Fruit fly (Drosophila melanogaster) whole organism, embryonic: ENCODE results near the gene Ppat-Dpck.

Experiments used
- B-H1 ChIP-seq: fragments of 200-800 bp; sonication (Bioruptor generic); IDR thresholded peaks from 3 replicates; pipeline ENCODE4 v1.3.6; 2022; ENCODE audit warnings: missing biosample characterization, missing genetic modification characterization
- CG10147 ChIP-seq: fragments of 200-800 bp; sonication (Bioruptor generic); optimal IDR thresholded peaks from 2 replicates; lab custom pipeline; 2019; ENCODE audit warnings: missing biosample characterization, mild to moderate bottlenecking, missing genetic modification characterization, moderate library complexity
- CG10274 ChIP-seq: fragments of 200-800 bp; sonication (Bioruptor generic); optimal IDR thresholded peaks from 3 replicates; lab custom pipeline; 2017; ENCODE audit warnings: missing biosample characterization, mild to moderate bottlenecking, missing genetic modification characterization
- CG14667 ChIP-seq: fragments of 200-800 bp; sonication (Bioruptor generic); IDR thresholded peaks from 2 replicates; pipeline ENCODE4 v1.3.6; 2022; ENCODE audit warnings: missing biosample characterization, missing genetic modification characterization
- CG15011 ChIP-seq: fragments of 200-800 bp; sonication (Bioruptor generic); optimal IDR thresholded peaks from 3 replicates; lab custom pipeline; 2018; ENCODE audit warnings: missing biosample characterization, mild to moderate bottlenecking, missing genetic modification characterization
- CG16863 ChIP-seq: fragments of 200-800 bp; sonication (Bioruptor generic); optimal IDR thresholded peaks from 3 replicates; lab custom pipeline; 2016; ENCODE audit warnings: missing biosample characterization, missing genetic modification characterization
- CG17328 ChIP-seq: fragments of 200-800 bp; sonication (Bioruptor generic); IDR thresholded peaks from 2 replicates; pipeline ENCODE4 v1.3.6; 2022; ENCODE audit warnings: missing biosample characterization, missing genetic modification characterization
- CG17361 ChIP-seq: fragments of 200-800 bp; sonication (Bioruptor generic); IDR thresholded peaks from 3 replicates; pipeline ENCODE4 v1.3.6; 2022; ENCODE audit warnings: missing biosample characterization, missing genetic modification characterization
- CG17912 ChIP-seq: fragments of 200-800 bp; sonication (Bioruptor generic); optimal IDR thresholded peaks from 2 replicates; lab custom pipeline; 2018; ENCODE audit warnings: missing biosample characterization, mild to moderate bottlenecking, missing genetic modification characterization
- CG18476 ChIP-seq: fragments of 200-800 bp; sonication (Bioruptor generic); optimal IDR thresholded peaks from 2 replicates; lab custom pipeline; 2016; ENCODE audit warnings: missing biosample characterization, mild to moderate bottlenecking, missing genetic modification characterization
- CG2199 ChIP-seq: fragments of 200-800 bp; sonication (Bioruptor generic); IDR thresholded peaks from 3 replicates; pipeline ENCODE4 v1.3.6; 2022; ENCODE audit warnings: missing biosample characterization, missing genetic modification characterization
- CG30431 ChIP-seq: fragments of 200-800 bp; sonication (Bioruptor generic); optimal IDR thresholded peaks from 2 replicates; lab custom pipeline; 2017; ENCODE audit warnings: missing biosample characterization, missing genetic modification characterization
- CG3065 ChIP-seq: fragments of 200-800 bp; sonication (Bioruptor generic); optimal IDR thresholded peaks from 2 replicates; lab custom pipeline; 2016; ENCODE audit warnings: missing biosample characterization, missing genetic modification characterization
- CG31365 ChIP-seq: fragments of 200-800 bp; sonication (Bioruptor generic); optimal IDR thresholded peaks from 2 replicates; lab custom pipeline; 2018; ENCODE audit warnings: missing biosample characterization, mild to moderate bottlenecking, missing genetic modification characterization
- CG3281 ChIP-seq: fragments of 200-800 bp; sonication (Bioruptor generic); optimal IDR thresholded peaks from 3 replicates; lab custom pipeline; 2017; ENCODE audit warnings: missing biosample characterization, mild to moderate bottlenecking, missing genetic modification characterization
- CG33557 ChIP-seq: fragments of 200-800 bp; sonication (Bioruptor generic); optimal IDR thresholded peaks from 2 replicates; lab custom pipeline; 2019; ENCODE audit warnings: missing biosample characterization, mild to moderate bottlenecking, missing genetic modification characterization, moderate library complexity
- CG4707 ChIP-seq: fragments of 200-800 bp; sonication (Bioruptor generic); optimal IDR thresholded peaks from 2 replicates; lab custom pipeline; 2018; ENCODE audit warnings: missing biosample characterization, mild to moderate bottlenecking, missing genetic modification characterization, moderate library complexity
- CG5953 ChIP-seq: fragments of 200-800 bp; sonication (Bioruptor generic); IDR thresholded peaks from 2 replicates; pipeline ENCODE4 v1.3.6; 2022; ENCODE audit warnings: missing biosample characterization, missing genetic modification characterization
- CG6654 ChIP-seq: fragments of 200-800 bp; sonication (Bioruptor generic); optimal IDR thresholded peaks from 2 replicates; lab custom pipeline; 2017; ENCODE audit warnings: missing biosample characterization, mild to moderate bottlenecking, missing genetic modification characterization
- CG8388 ChIP-seq: fragments of 200-800 bp; sonication (Bioruptor generic); optimal IDR thresholded peaks from 2 replicates; lab custom pipeline; 2019; ENCODE audit warnings: missing biosample characterization, mild to moderate bottlenecking, missing genetic modification characterization, moderate library complexity
- Doc3 ChIP-seq: fragments of 200-800 bp; sonication (Bioruptor generic); IDR thresholded peaks from 3 replicates; pipeline ENCODE4 v1.3.6; 2022; ENCODE audit warnings: missing biosample characterization, missing genetic modification characterization; ENCODE audit not compliant: partially characterized antibody
- Kr ChIP-seq: fragments of 200-800 bp; sonication (Bioruptor generic); optimal IDR thresholded peaks from 2 replicates; lab custom pipeline; 2017; ENCODE audit warnings: missing biosample characterization, mild to moderate bottlenecking, missing genetic modification characterization
- Poxn ChIP-seq: fragments of 200-800 bp; sonication (Bioruptor generic); IDR thresholded peaks from 2 replicates; pipeline ENCODE4 v1.3.6; 2022; ENCODE audit warnings: missing biosample characterization, missing genetic modification characterization
- Ravus ChIP-seq: fragments of 200-800 bp; sonication (Bioruptor generic); IDR thresholded peaks from 2 replicates; pipeline ENCODE4 v1.3.6; 2022; ENCODE audit warnings: missing biosample characterization, missing genetic modification characterization
- Sry-β ChIP-seq: fragments of 200-800 bp; sonication (Bioruptor generic); optimal IDR thresholded peaks from 2 replicates; lab custom pipeline; 2018; ENCODE audit warnings: missing biosample characterization, mild to moderate bottlenecking, missing genetic modification characterization, moderate library complexity
- al ChIP-seq: fragments of 200-800 bp; sonication (Bioruptor generic); IDR thresholded peaks from 2 replicates; pipeline ENCODE4 v1.3.6; 2022; ENCODE audit warnings: missing biosample characterization, missing genetic modification characterization
- eyg ChIP-seq: fragments of 200-800 bp; sonication (Bioruptor generic); optimal IDR thresholded peaks from 3 replicates; lab custom pipeline; 2016; ENCODE audit warnings: missing biosample characterization, missing genetic modification characterization
- fd96Cb ChIP-seq: fragments of 200-800 bp; sonication (Bioruptor generic); optimal IDR thresholded peaks from 2 replicates; lab custom pipeline; 2018; ENCODE audit warnings: missing biosample characterization, mild to moderate bottlenecking, missing genetic modification characterization, moderate library complexity
- gro ChIP-seq: fragments of 200-800 bp; sonication (Bioruptor generic); optimal IDR thresholded peaks from 2 replicates; lab custom pipeline; 2016; ENCODE audit warnings: missing biosample characterization, missing genetic modification characterization
- ham ChIP-seq: fragments of 200-800 bp; sonication (Bioruptor generic); IDR thresholded peaks from 2 replicates; pipeline ENCODE4 v1.3.6; 2022; ENCODE audit warnings: missing biosample characterization, missing genetic modification characterization
- hkb ChIP-seq, 2 experiments: fragments of 200-800 bp in 1 of 2; fragments of >200 bp in 1 of 2; sonication (Bioruptor generic) in 1 of 2; IDR thresholded peaks in 1 of 2; optimal IDR thresholded peaks in 1 of 2; 2 replicates each; pipeline versions ENCODE4 v1.3.6 to Lab custom; 2017 to 2022; ENCODE audit warnings: missing biosample characterization in 1 of 2, missing genetic modification characterization in 1 of 2
- lab ChIP-seq: fragments of 200-800 bp; sonication (Bioruptor generic); optimal IDR thresholded peaks from 3 replicates; lab custom pipeline; 2017; ENCODE audit warnings: missing biosample characterization, missing genetic modification characterization, mild to moderate bottlenecking, moderate library complexity, missing genetic modification reagents
- lola ChIP-seq, 3 experiments: fragments of >200 bp in 2 of 3; fragments of 200-800 bp in 1 of 3; sonication (Bioruptor generic) in 1 of 3; optimal IDR thresholded peaks; 2 replicates each; lab custom pipeline; 2017 to 2019; ENCODE audit warnings: missing biosample characterization in 3 of 3, missing genetic modification characterization in 3 of 3, mild to moderate bottlenecking in 1 of 3, moderate library complexity in 1 of 3
- lov ChIP-seq, 2 experiments: fragments of 200-800 bp in 1 of 2; fragments of >200 bp in 1 of 2; sonication (Bioruptor generic) in 1 of 2; IDR thresholded peaks in 1 of 2; optimal IDR thresholded peaks in 1 of 2; 2 replicates in 1 of 2; 3 replicates in 1 of 2; pipeline versions ENCODE4 v1.3.6 to Lab custom; 2017 to 2022; ENCODE audit warnings: missing biosample characterization in 1 of 2, missing genetic modification characterization in 1 of 2
- maf-S ChIP-seq: fragments of 200-800 bp; sonication (Bioruptor generic); optimal IDR thresholded peaks from 2 replicates; lab custom pipeline; 2016; ENCODE audit warnings: missing biosample characterization, missing genetic modification characterization
- nom ChIP-seq: fragments of 200-800 bp; sonication (Bioruptor generic); optimal IDR thresholded peaks from 2 replicates; lab custom pipeline; 2017; ENCODE audit warnings: missing biosample characterization, missing genetic modification characterization, mild to moderate bottlenecking, moderate library complexity, missing genetic modification reagents
- p53 ChIP-seq: fragments of 200-800 bp; sonication (Bioruptor generic); optimal IDR thresholded peaks from 2 replicates; lab custom pipeline; 2016; ENCODE audit warnings: missing biosample characterization, missing genetic modification characterization
- peb ChIP-seq: fragments of 200-800 bp; sonication (Bioruptor generic); IDR thresholded peaks from 2 replicates; pipeline ENCODE4 v1.3.6; 2022; ENCODE audit warnings: missing biosample characterization, missing genetic modification characterization
- pros ChIP-seq: fragments of 200-800 bp; sonication (Bioruptor generic); optimal IDR thresholded peaks from 3 replicates; lab custom pipeline; 2019; ENCODE audit warnings: missing biosample characterization, mild to moderate bottlenecking, missing genetic modification characterization, moderate library complexity
- salm ChIP-seq: fragments of 200-800 bp; sonication (Bioruptor generic); optimal IDR thresholded peaks from 2 replicates; lab custom pipeline; 2018; ENCODE audit warnings: missing biosample characterization, mild to moderate bottlenecking, missing genetic modification characterization
- seq ChIP-seq: fragments of 200-800 bp; sonication (Bioruptor generic); IDR thresholded peaks from 2 replicates; pipeline ENCODE4 v1.3.6; 2022; ENCODE audit warnings: missing biosample characterization, missing genetic modification characterization
- shn ChIP-seq: fragments of 200-800 bp; sonication (Bioruptor generic); optimal IDR thresholded peaks from 3 replicates; lab custom pipeline; 2016; ENCODE audit warnings: missing biosample characterization, missing genetic modification characterization
- sisA ChIP-seq: fragments of 200-800 bp; sonication (Bioruptor generic); IDR thresholded peaks from 2 replicates; pipeline ENCODE4 v1.3.6; 2022; ENCODE audit warnings: missing biosample characterization, missing genetic modification characterization
- slbo ChIP-seq: fragments of 200-800 bp; sonication (Bioruptor generic); IDR thresholded peaks from 2 replicates; pipeline ENCODE4 v1.3.6; 2022; ENCODE audit warnings: missing biosample characterization, missing genetic modification characterization
- tgo ChIP-seq: fragments of 200-800 bp; sonication (Bioruptor generic); IDR thresholded peaks from 3 replicates; pipeline ENCODE4 v1.3.6; 2022; ENCODE audit warnings: missing biosample characterization, missing genetic modification characterization
- tll ChIP-seq, 2 experiments: fragments of 200-800 bp in 1 of 2; fragments of >200 bp in 1 of 2; sonication (Bioruptor generic) in 1 of 2; optimal IDR thresholded peaks; 2 replicates each; lab custom pipeline; 2017 to 2019; ENCODE audit warnings: missing biosample characterization in 2 of 2, missing genetic modification characterization in 2 of 2, mild to moderate bottlenecking in 1 of 2, moderate library complexity in 1 of 2
- zen2 ChIP-seq: fragments of 200-800 bp; sonication (Bioruptor generic); IDR thresholded peaks from 3 replicates; pipeline ENCODE4 v1.3.6; 2022; ENCODE audit warnings: missing biosample characterization, missing genetic modification characterization; ENCODE audit not compliant: partially characterized antibody
- zfh2 ChIP-seq: fragments of 200-800 bp; sonication (Bioruptor generic); optimal IDR thresholded peaks from 2 replicates; lab custom pipeline; 2016; ENCODE audit warnings: missing biosample characterization, missing genetic modification characterization

Gene Ppat-Dpck

dm6 chr3L:5770817-5771425, 2.3 kb upstream of the Ppat-Dpck start (continued):
- no peak for TF ChIP-seq Doc3
- peak; percentile 52 for TF ChIP-seq CG6654 (GFP tag; lab: Kevin White, UChicago)
- TF ChIP-seq CG3065: peak; percentile 44
- peak; percentile 81 for TF ChIP-seq fd96Cb (tag; lab: Kevin White, UChicago)
- TF ChIP-seq CG33557: peak; percentile 86
- peak; percentile 64 for TF ChIP-seq CG10274 (GFP tag; lab: Kevin White, UChicago)
- TF ChIP-seq lov (optimal IDR thresholded peaks at IDR 0.05; lab: Kevin White, UChicago): no peak
- TF ChIP-seq lov (GFP tag; IDR thresholded peaks at IDR 0.05; lab: Robert Waterston, UW): peak; percentile 49; the same call in 1 of the 3 replicates
- TF ChIP-seq eyg (GFP tag; lab: Kevin White, UChicago): peak; percentile 68
- TF ChIP-seq CG8388: peak; percentile 72
- no peak for TF ChIP-seq zen2 (GFP tag; lab: Robert Waterston, UW)
- peak; percentile 72 for TF ChIP-seq salm
- peak; percentile 91 for TF ChIP-seq shn (GFP tag; lab: Kevin White, UChicago)
- TF ChIP-seq CG4707: peak; percentile 49
- no peak for TF ChIP-seq ham (GFP tag; lab: Robert Waterston, UW)
- peak; percentile 55 for TF ChIP-seq CG17912 (GFP tag; lab: Kevin White, UChicago)
- TF ChIP-seq lola (GFP tag; optimal IDR thresholded peaks at IDR 0.05; lab: Kevin White, UChicago): peak in 1 of 3 experiments; percentile 82
- TF ChIP-seq peb (GFP tag; lab: Robert Waterston, UW): peak; percentile 48; the same call in 1 of the 2 replicates
- TF ChIP-seq lab (GFP tag; lab: Kevin White, UChicago): no peak
- TF ChIP-seq Kr: no peak
- peak; percentile 62 for TF ChIP-seq CG17328 (GFP tag; lab: Robert Waterston, UW)
- peak; percentile 79 for TF ChIP-seq CG31365 (tag; lab: Kevin White, UChicago)
- peak; percentile 67 for TF ChIP-seq slbo (GFP tag; lab: Robert Waterston, UW)
- TF ChIP-seq CG2199: 0 out of 3 replicates have a peak, but pooled peaks have one; percentile 23
- no peak; the same call in 1 of the 2 replicates for TF ChIP-seq CG14667 (GFP tag; lab: Robert Waterston, UW)
- no peak; the same call in 1 of the 2 replicates for TF ChIP-seq Poxn (GFP tag; lab: Robert Waterston, UW)
- TF ChIP-seq CG3281 (GFP tag; lab: Kevin White, UChicago): peak; percentile 91
- TF ChIP-seq CG16863 (GFP tag; lab: Kevin White, UChicago): peak; percentile 81
- TF ChIP-seq CG17361: peak; percentile 88
- TF ChIP-seq al: peak; percentile 53; the same call in 1 of the 2 replicates
- TF ChIP-seq CG18476 (GFP tag; lab: Kevin White, UChicago): peak; percentile 84
- peak; percentile 31; the same call in 1 of the 2 replicates for TF ChIP-seq CG5953 (GFP tag; lab: Robert Waterston, UW)
- peak; percentile 91 for TF ChIP-seq zfh2 (GFP tag; lab: Kevin White, UChicago)
- no peak for TF ChIP-seq tll (GFP tag; optimal IDR thresholded peaks at IDR 0.05; lab: Kevin White, UChicago)
- peak; percentile 70 for TF ChIP-seq tgo (GFP tag; lab: Robert Waterston, UW)
- peak; percentile 70 for TF ChIP-seq pros (GFP tag; lab: Kevin White, UChicago)
- TF ChIP-seq nom (GFP tag; lab: Kevin White, UChicago): peak; percentile 58
- TF ChIP-seq p53 (GFP tag; lab: Kevin White, UChicago): peak; percentile 75
- TF ChIP-seq B-H1: peak; percentile 39; the same call in 2 of the 3 replicates
- peak; percentile 81 for TF ChIP-seq Sry-β (GFP tag; lab: Kevin White, UChicago)
- no peak for TF ChIP-seq hkb (optimal IDR thresholded peaks at IDR 0.05; lab: Kevin White, UChicago)
- TF ChIP-seq hkb (GFP tag; IDR thresholded peaks at IDR 0.05; lab: Robert Waterston, UW): peak; percentile 75
- peak; percentile 58 for TF ChIP-seq CG30431 (GFP tag; lab: Kevin White, UChicago)
- peak; percentile 69; the same call in 1 of the 2 replicates for TF ChIP-seq sisA
- peak; percentile 86 for TF ChIP-seq CG10147 (GFP tag; lab: Kevin White, UChicago)
- TF ChIP-seq seq (GFP tag; lab: Robert Waterston, UW): no peak
- TF ChIP-seq gro (GFP tag; lab: Kevin White, UChicago): peak; percentile 90
- no peak for TF ChIP-seq CG15011 (GFP tag; lab: Kevin White, UChicago)
- TF ChIP-seq maf-S (GFP tag; lab: Kevin White, UChicago): peak; percentile 83
- TF ChIP-seq Ravus (GFP tag; lab: Robert Waterston, UW): peak; percentile 20; the same call in 1 of the 2 replicates
